3 fruit fly cellular contexts compared by ENCODE assay signal in genomic region chr3L:19164767-19165762, dm6.
TF ChIP-seq lines count a peak whose summit lies in the region.

No protein-coding gene starts in this region.

- TF ChIP-seq CTCF in whole organism, embryonic (GFP tag; optimal IDR thresholded peaks at IDR 0.05; lab: Kevin White, UChicago) = no peak

TF ChIP-seq in whole organism, adult, 20 proteins besides CTCF, POLR2A, EP300 and RAD21:
- TF ChIP-seq pad (GFP tag; optimal IDR thresholded peaks at IDR 0.05; lab: Kevin White, UChicago) = no peak
- TF ChIP-seq kay (GFP tag; lab: Kevin White, UChicago; ENCODE audit: borderline replicate concordance) = peak; percentile 25

TF ChIP-seq in whole organism, embryonic, 481 proteins besides CTCF, POLR2A, EP300 and RAD21:
- TF ChIP-seq CG15601 (tag; optimal IDR thresholded peaks at IDR 0.05; lab: Kevin White, UChicago) (peak; percentile 27), onecut (GFP tag; IDR thresholded peaks at IDR 0.05; lab: Robert Waterston, UW) (no peak), CG7556 (GFP tag; optimal IDR thresholded peaks at IDR 0.05; lab: Kevin White, UChicago) (no peak), Med (GFP tag; lab: Kevin White, UChicago) (peak; percentile 66), CG6689 (GFP tag; IDR thresholded peaks at IDR 0.05; lab: Robert Waterston, UW) (no peak), CG10543 (GFP tag; optimal IDR thresholded peaks at IDR 0.05; lab: Kevin White, UChicago) (peak; percentile 38), kni (GFP tag; optimal IDR thresholded peaks at IDR 0.05; lab: Kevin White, UChicago) (peak; percentile 10), CG2678 (tag; optimal IDR thresholded peaks at IDR 0.05; lab: Kevin White, UChicago) (peak; percentile 17), zen (tag; optimal IDR thresholded peaks at IDR 0.05; lab: Kevin White, UChicago) (peak; percentile 9), CG3281 (GFP tag; optimal IDR thresholded peaks at IDR 0.05; lab: Kevin White, UChicago) (peak; percentile 25), CG2199 (GFP tag; IDR thresholded peaks at IDR 0.05; lab: Robert Waterston, UW) (peak; percentile 76; the same call in 2 of the 3 replicates), salm (tag; optimal IDR thresholded peaks at IDR 0.05; lab: Kevin White, UChicago) (peak; percentile 30), sens (GFP tag; lab: Kevin White, UChicago) (peak; percentile 59), pros (GFP tag; optimal IDR thresholded peaks at IDR 0.05; lab: Kevin White, UChicago) (peak; percentile 15), Fer1 (GFP tag; optimal IDR thresholded peaks at IDR 0.05; lab: Kevin White, UChicago) (peak; percentile 20), odd (GFP tag; optimal IDR thresholded peaks at IDR 0.05; lab: Kevin White, UChicago) (peak; percentile 23), eve (GFP tag; optimal IDR thresholded peaks at IDR 0.05; lab: Kevin White, UChicago) (peak in 1 of 2 experiments; percentile 22), sd (tag; optimal IDR thresholded peaks at IDR 0.05; lab: Kevin White, UChicago) (peak; percentile 49), CG18619 (GFP tag; optimal IDR thresholded peaks at IDR 0.05; lab: Kevin White, UChicago) (peak; percentile 18), mld (GFP tag; IDR thresholded peaks at IDR 0.05; lab: Robert Waterston, UW; ENCODE audit: partially characterized antibody) (no peak), CG15479 (GFP tag; optimal IDR thresholded peaks at IDR 0.05; lab: Kevin White, UChicago) (peak; percentile 98), chinmo (GFP tag; IDR thresholded peaks at IDR 0.05; lab: Robert Waterston, UW; ENCODE audit: partially characterized antibody) (0 out of 4 replicates have a peak, but pooled peaks have one; percentile 62), cg (GFP tag; optimal IDR thresholded peaks at IDR 0.05; lab: Kevin White, UChicago) (peak; percentile 36), CG7745 (tag; optimal IDR thresholded peaks at IDR 0.05; lab: Kevin White, UChicago) (peak; percentile 18), CG9876 (GFP tag; optimal IDR thresholded peaks at IDR 0.05; lab: Kevin White, UChicago) (no peak), Dek (tag; optimal IDR thresholded peaks at IDR 0.05; lab: Kevin White, UChicago) (no peak), z (GFP tag; IDR thresholded peaks at IDR 0.05; lab: Robert Waterston, UW) (0 out of 3 replicates have a peak, but pooled peaks have one; percentile 12), twi (tag; optimal IDR thresholded peaks at IDR 0.05; lab: Kevin White, UChicago) (peak; percentile 10), tll (GFP tag; optimal IDR thresholded peaks at IDR 0.05; lab: Kevin White, UChicago) (peak in 1 of 2 experiments; percentile 17), CG8944 (GFP tag; optimal IDR thresholded peaks at IDR 0.05; lab: Kevin White, UChicago) (no peak), Poxn (GFP tag; IDR thresholded peaks at IDR 0.05; lab: Robert Waterston, UW) (no peak), cad (GFP tag; optimal IDR thresholded peaks at IDR 0.05; lab: Kevin White, UChicago) (peak; percentile 84), Kr (GFP tag; optimal IDR thresholded peaks at IDR 0.05; lab: Kevin White, UChicago) (no peak), lab (GFP tag; optimal IDR thresholded peaks at IDR 0.05; lab: Kevin White, UChicago) (peak; percentile 52), dati (GFP tag; IDR thresholded peaks at IDR 0.05; lab: Robert Waterston, UW) (no peak)

TF ChIP-seq in whole organism, prepupa, 60 proteins besides CTCF, POLR2A, EP300 and RAD21:
- TF ChIP-seq vri (GFP tag; optimal IDR thresholded peaks at IDR 0.05; lab: Kevin White, UChicago) (peak; percentile 15), fkh (GFP tag; optimal IDR thresholded peaks at IDR 0.05; lab: Kevin White, UChicago) (peak; percentile 66), Eip78C (GFP tag; lab: Kevin White, UChicago) (no peak)
